Worm (Caenorhabditis elegans) whole organism, midembryonic: ENCODE results near the gene T28A8.8.

ENCODE experiments used
- T22C8.4 ChIP-seq: fragments of 200-800 bp; sonication (Bioruptor generic); IDR thresholded peaks from 2 replicates; pipeline ENCODE4 v1.3.6; 2022; ENCODE audit warnings: missing genetic modification characterization, missing compliant biosample characterization
- cog-1 ChIP-seq: sonication (generic microtip); optimal IDR thresholded peaks from 2 replicates; lab custom pipeline; 2016; ENCODE audit warnings: missing genetic modification characterization, missing compliant biosample characterization
- flt-1 ChIP-seq: fragments of 200-800 bp; sonication (Bioruptor generic); IDR thresholded peaks from 2 replicates; pipeline ENCODE4 v1.3.6; 2022; ENCODE audit warnings: missing genetic modification characterization, missing compliant biosample characterization
- med-1 ChIP-seq: sonication (generic microtip); optimal IDR thresholded peaks from 2 replicates; lab custom pipeline; 2017; ENCODE audit warnings: missing genetic modification characterization, mild to moderate bottlenecking, missing compliant biosample characterization, antibody characterized with exemption, missing genetic modification reagents; ENCODE audit not compliant: insufficient read depth
- ref-1 ChIP-seq: fragments of 200-800 bp; sonication (Bioruptor generic); conservative IDR thresholded peaks from 2 replicates; pipeline ENCODE4 v1.3.6; 2022; ENCODE audit warnings: missing genetic modification reagents, missing genetic modification characterization, missing compliant biosample characterization
- tab-1 ChIP-seq: fragments of 200-800 bp; sonication (Bioruptor generic); IDR thresholded peaks from 2 replicates; pipeline ENCODE4 v1.3.6; 2022; ENCODE audit warnings: missing genetic modification characterization, missing compliant biosample characterization
- ztf-23 ChIP-seq: fragments of 200-800 bp; sonication (Bioruptor generic); IDR thresholded peaks from 2 replicates; pipeline ENCODE4 v1.3.6; 2022; ENCODE audit warnings: missing genetic modification reagents, missing genetic modification characterization, missing compliant biosample characterization
- ztf-29 ChIP-seq: fragments of 200-800 bp; sonication (Bioruptor generic); IDR thresholded peaks from 2 replicates; pipeline ENCODE4 v1.3.6; 2022; ENCODE audit warnings: missing genetic modification reagents, missing genetic modification characterization, missing compliant biosample characterization

- no peak for TF ChIP-seq cog-1 (tag; lab: Kevin White, UChicago)
- no peak for TF ChIP-seq med-1 (GFP tag; lab: Kevin White, UChicago)
- no peak for TF ChIP-seq flt-1 (GFP tag; lab: Robert Waterston, UW)
- no peak for TF ChIP-seq tab-1 (GFP tag; lab: Robert Waterston, UW)
- no peak for TF ChIP-seq ztf-29 (GFP tag; lab: Robert Waterston, UW)
- no peak for TF ChIP-seq T22C8.4 (GFP tag; lab: Robert Waterston, UW)
- TF ChIP-seq ztf-23: no peak
- TF ChIP-seq ref-1 (GFP tag; lab: Robert Waterston, UW): no peak
Observed at ce11 chrIII:13518437-13518836, 15.8 kb downstream of the T28A8.8 start.
